Worm (Caenorhabditis elegans): ENCODE data around the gene Y73C8C.8.

ce11 chrV:3080792-3081191 is 32.9 kb downstream of the Y73C8C.8 start, which contains the start of gene srt-5:
- TF ChIP-seq tbp1 (GFP tag; optimal IDR thresholded peaks at IDR 0.05) (no peak), F37B4.10 (GFP tag; IDR thresholded peaks at IDR 0.05) (no peak), ama-1 (optimal IDR thresholded peaks at IDR 0.05) (no peak), ama-1 (GFP tag; optimal IDR thresholded peaks at IDR 0.05) (no peak), fkh-3 (tag; optimal IDR thresholded peaks at IDR 0.05) (no peak), snpc-4 (GFP tag; optimal IDR thresholded peaks at IDR 0.05) (no peak), snpc-4 (tag; optimal IDR thresholded peaks at IDR 0.05) (no peak), D2030.7 (GFP tag; IDR thresholded peaks at IDR 0.05) (no peak), pha-4 (tag; optimal IDR thresholded peaks at IDR 0.05) (no peak), ztf-18 (tag; optimal IDR thresholded peaks at IDR 0.05) (no peak), B0336.3 (GFP tag; IDR thresholded peaks at IDR 0.05) (no peak), lin-35 (GFP tag; optimal IDR thresholded peaks at IDR 0.05) (no peak)

Data from whole organism, young adult.